Fruit fly (Drosophila melanogaster): ENCODE measurements around the gene CG46466.
A peak's percentile ranks its signal among the peaks of the same experiment; 100 is the strongest.

CG46466 gene

DNA sequence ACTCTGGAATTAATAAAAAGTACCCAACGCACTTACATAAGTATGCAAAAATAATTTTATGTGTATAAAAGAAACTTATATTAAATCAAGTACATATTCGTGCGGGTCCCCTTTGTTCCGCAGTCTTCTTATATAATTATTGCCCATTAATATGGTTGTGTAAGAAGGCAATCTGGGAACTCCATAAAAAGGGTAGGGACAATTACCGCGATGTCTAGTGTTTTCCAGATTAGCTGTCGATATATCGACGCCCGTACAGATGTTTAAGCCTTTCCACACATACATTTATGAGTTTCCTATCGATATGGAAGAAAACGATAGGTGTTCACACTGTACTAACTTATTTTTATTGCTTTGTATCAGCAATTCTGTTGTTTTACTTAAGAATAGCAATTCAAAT is 33.7 kb upstream of the CG46466 start (continued):
- TF ChIP-seq Side (GFP tag; optimal IDR thresholded peaks at IDR 0.05) = no peak
- TF ChIP-seq ATbp (GFP tag; optimal IDR thresholded peaks at IDR 0.05) = no peak
- TF ChIP-seq yki (optimal IDR thresholded peaks at IDR 0.05) = no peak
- TF ChIP-seq Hr39 (optimal IDR thresholded peaks at IDR 0.05) = no peak
- no peak for TF ChIP-seq CG15479 (GFP tag; optimal IDR thresholded peaks at IDR 0.05)
- TF ChIP-seq CG31224 (GFP tag; IDR thresholded peaks at IDR 0.05) = no peak
- no peak for TF ChIP-seq CG14667 (GFP tag; IDR thresholded peaks at IDR 0.05)
- TF ChIP-seq CHES-1-like (GFP tag; optimal IDR thresholded peaks at IDR 0.05) = peak; percentile 72
- TF ChIP-seq CG1529 (GFP tag; optimal IDR thresholded peaks at IDR 0.05) = no peak
- 0 out of 2 replicates have a peak, but pooled peaks have one; percentile 25 for TF ChIP-seq CG31441 (GFP tag; IDR thresholded peaks at IDR 0.05)
- no peak for TF ChIP-seq Blimp-1 (GFP tag; optimal IDR thresholded peaks at IDR 0.05)
- no peak for TF ChIP-seq ac (GFP tag; optimal IDR thresholded peaks at IDR 0.05)
- TF ChIP-seq CG6272 (GFP tag; IDR thresholded peaks at IDR 0.05) = no peak
- peak; percentile 5 for TF ChIP-seq CG15696 (tag; optimal IDR thresholded peaks at IDR 0.05)
- peak in 1 of 2 experiments; percentile 23 for TF ChIP-seq chif (GFP tag; optimal IDR thresholded peaks at IDR 0.05)
- TF ChIP-seq ab (GFP tag; optimal IDR thresholded peaks at IDR 0.05) = peak; percentile 27
- no peak for TF ChIP-seq CG12219 (GFP tag; optimal IDR thresholded peaks at IDR 0.05)
- no peak for TF ChIP-seq schlank (tag; optimal IDR thresholded peaks at IDR 0.05)
- peak; percentile 47 for TF ChIP-seq tin (GFP tag; optimal IDR thresholded peaks at IDR 0.05)
- TF ChIP-seq jumu (GFP tag; optimal IDR thresholded peaks at IDR 0.05) = peak; percentile 49
- TF ChIP-seq CG7271 (tag; optimal IDR thresholded peaks at IDR 0.05) = no peak
- no peak; the same call in 1 of the 2 replicates for TF ChIP-seq tna (GFP tag; IDR thresholded peaks at IDR 0.05; ENCODE audit: partially characterized antibody)
- TF ChIP-seq Fer2 (tag; optimal IDR thresholded peaks at IDR 0.05) = no peak
- TF ChIP-seq disco-r (GFP tag; optimal IDR thresholded peaks at IDR 0.05) = no peak
- TF ChIP-seq Aef1 (GFP tag; IDR thresholded peaks at IDR 0.05) = no peak
- no peak for TF ChIP-seq cwo (GFP tag; optimal IDR thresholded peaks at IDR 0.05)
- no peak for TF ChIP-seq klu (GFP tag; IDR thresholded peaks at IDR 0.05)
- no peak; the same call in 1 of the 2 replicates for TF ChIP-seq hbn (GFP tag; IDR thresholded peaks at IDR 0.05; ENCODE audit: partially characterized antibody)
- TF ChIP-seq CG17802 (tag; optimal IDR thresholded peaks at IDR 0.05) = peak; percentile 100
- TF ChIP-seq D19A (tag; optimal IDR thresholded peaks at IDR 0.05) = peak; percentile 10
- peak; percentile 29 for TF ChIP-seq YL-1 (GFP tag; optimal IDR thresholded peaks at IDR 0.05)
- TF ChIP-seq Oli (tag; optimal IDR thresholded peaks at IDR 0.05) = no peak
- TF ChIP-seq hth (optimal IDR thresholded peaks at IDR 0.05) = no peak
- no peak for TF ChIP-seq Oaz (GFP tag; IDR thresholded peaks at IDR 0.05)
- TF ChIP-seq sr (GFP tag; IDR thresholded peaks at IDR 0.05) = no peak
- TF ChIP-seq slp2 (GFP tag; optimal IDR thresholded peaks at IDR 0.05) = peak; percentile 4
- no peak for TF ChIP-seq zen (tag; optimal IDR thresholded peaks at IDR 0.05)
- TF ChIP-seq chm (GFP tag; IDR thresholded peaks at IDR 0.05) = no peak
- TF ChIP-seq CG16813 (GFP tag; IDR thresholded peaks at IDR 0.05; ENCODE audit: partially characterized antibody) = no peak
- no peak for TF ChIP-seq emc (GFP tag; optimal IDR thresholded peaks at IDR 0.05)
- TF ChIP-seq Lpt (GFP tag; optimal IDR thresholded peaks at IDR 0.05) = no peak
- no peak for TF ChIP-seq CG10959 (GFP tag; IDR thresholded peaks at IDR 0.05)
- TF ChIP-seq sc (optimal IDR thresholded peaks at IDR 0.05) = no peak
- peak; percentile 0 for TF ChIP-seq sc (GFP tag; optimal IDR thresholded peaks at IDR 0.05)
- no peak for TF ChIP-seq Nf-YB (GFP tag; optimal IDR thresholded peaks at IDR 0.05)
- TF ChIP-seq fd3F (GFP tag; optimal IDR thresholded peaks at IDR 0.05) = no peak
- peak; percentile 40 for TF ChIP-seq CG11723 (GFP tag; optimal IDR thresholded peaks at IDR 0.05)
- TF ChIP-seq Antp (GFP tag; optimal IDR thresholded peaks at IDR 0.05) = no peak
- no peak; the same call in 2 of the 3 replicates for TF ChIP-seq zen2 (GFP tag; IDR thresholded peaks at IDR 0.05; ENCODE audit: partially characterized antibody)
- no peak for TF ChIP-seq Deaf1 (tag; optimal IDR thresholded peaks at IDR 0.05)
- TF ChIP-seq bab2 (GFP tag; optimal IDR thresholded peaks at IDR 0.05) = no peak
- TF ChIP-seq CG11695 (GFP tag; IDR thresholded peaks at IDR 0.05) = no peak
- TF ChIP-seq HHEX (GFP tag; optimal IDR thresholded peaks at IDR 0.05) = no peak

Measured in whole organism, embryonic.